Worm (Caenorhabditis elegans) whole organism, L2 larva: ENCODE data around the gene T28A11.16.

ENCODE experiments used
- mbf-1 ChIP-seq: sonication (generic microtip); optimal IDR thresholded peaks from 2 replicates; lab custom pipeline; 2017; ENCODE audit warnings: missing biosample characterization, missing genetic modification characterization
- unc-55 ChIP-seq: fragments of 150-350 bp; sonication (generic microtip); optimal IDR thresholded peaks from 3 replicates; lab custom pipeline; 2014; ENCODE audit warnings: missing biosample characterization, missing genetic modification reagents, missing genetic modification characterization
- ztf-11 ChIP-seq: sonication (generic microtip); optimal IDR thresholded peaks from 2 replicates; lab custom pipeline; 2017; ENCODE audit warnings: missing biosample characterization, missing genetic modification characterization

DNA sequence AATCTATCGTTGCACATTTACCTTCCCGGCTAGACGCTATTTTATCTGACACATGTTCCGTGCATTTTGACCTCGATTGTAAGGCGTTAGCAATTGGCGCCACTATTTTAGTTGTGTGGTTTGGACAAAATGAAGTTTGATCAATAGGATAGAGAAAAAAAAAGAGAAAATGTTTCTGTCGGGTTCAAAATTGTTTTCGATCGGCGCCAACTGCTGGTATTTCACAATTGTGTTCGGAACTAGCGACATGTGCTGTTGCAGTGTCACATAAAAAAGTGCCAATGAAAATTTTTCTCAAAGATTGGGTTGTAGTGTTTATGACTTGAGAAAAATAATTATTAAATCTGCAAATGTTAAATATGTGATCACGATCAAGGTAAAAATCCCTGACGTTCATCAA, 20.1 kb upstream of the T28A11.16 start:
- TF ChIP-seq ztf-11: no peak
- no peak for TF ChIP-seq unc-55 (GFP tag; lab: Kevin White, UChicago)
- TF ChIP-seq mbf-1 (tag; lab: Kevin White, UChicago): no peak
